Worm (Caenorhabditis elegans): Measurements from ENCODE around the gene mig-17.

The mig-17 gene

DNA sequence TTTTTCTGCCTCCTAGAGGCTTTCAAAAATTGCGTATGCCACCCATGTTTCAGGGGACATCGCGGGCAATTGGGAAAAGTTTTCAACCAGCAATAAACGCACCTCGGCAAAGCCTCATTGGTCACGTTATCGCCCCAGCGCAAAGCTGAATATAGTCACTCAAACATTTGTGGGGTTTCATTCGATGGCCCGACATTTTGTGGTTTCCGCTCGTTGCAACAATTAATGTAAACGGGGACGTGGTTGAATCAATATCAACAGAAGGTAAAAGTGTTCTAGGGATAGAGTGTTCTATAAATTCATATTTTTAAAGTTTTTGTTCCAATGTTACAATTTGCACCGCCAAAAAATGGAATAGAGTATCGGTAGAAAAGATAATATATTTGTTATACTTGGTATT lies 41.8 kb downstream of the mig-17 start:
- TF ChIP-seq unc-62 (GFP tag; optimal IDR thresholded peaks at IDR 0.05), result no peak

DNA sequence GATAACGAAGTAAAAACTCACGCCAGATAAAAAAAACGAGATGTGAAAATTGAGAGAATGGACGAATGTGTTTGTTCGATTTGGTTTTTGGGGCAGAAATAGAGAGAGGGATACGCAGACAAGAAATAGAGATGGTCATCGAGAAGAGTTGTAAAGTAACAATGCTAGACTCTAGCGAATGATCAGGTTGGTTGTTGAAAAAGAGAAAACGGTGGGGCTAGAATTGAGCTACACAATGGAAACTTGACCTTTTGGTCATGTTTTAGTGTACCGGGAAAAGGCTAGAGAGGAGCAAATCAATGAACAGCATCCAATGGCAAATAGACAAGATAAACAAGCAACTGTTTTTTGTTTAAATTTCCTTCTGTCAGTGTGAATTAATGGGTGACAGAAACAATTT lies 43.9 kb downstream of the mig-17 start, which contains the start of gene dhs-19:
TSS of gene dhs-19 (minus strand) at position 101 of the 400 bp plus-strand sequence.
- no peak for TF ChIP-seq unc-62 (GFP tag; optimal IDR thresholded peaks at IDR 0.05)

DNA sequence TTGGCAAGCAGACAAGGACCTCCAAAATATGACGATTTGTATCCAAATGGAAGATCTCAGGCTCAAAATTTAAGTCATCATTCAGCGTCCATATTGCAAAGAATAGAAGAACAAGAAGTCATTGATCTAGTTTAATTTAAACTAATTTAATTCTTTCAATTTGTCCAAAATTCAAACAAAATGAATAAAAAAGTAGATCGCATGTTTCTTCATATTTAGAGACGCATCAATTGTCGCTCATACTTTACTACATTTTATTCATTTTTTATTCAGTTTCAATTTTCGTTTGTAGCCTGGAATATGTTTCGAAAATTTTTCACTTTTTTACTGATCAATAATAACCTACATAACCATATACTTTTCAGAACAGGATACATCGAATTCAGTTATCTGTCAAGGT lies 46.0 kb downstream of the mig-17 start, which contains the start of gene T11F9.21:
TSS of gene T11F9.21 (plus strand) at position 301 of the 400 bp plus-strand sequence.
- no peak for TF ChIP-seq unc-62 (GFP tag; optimal IDR thresholded peaks at IDR 0.05)

DNA sequence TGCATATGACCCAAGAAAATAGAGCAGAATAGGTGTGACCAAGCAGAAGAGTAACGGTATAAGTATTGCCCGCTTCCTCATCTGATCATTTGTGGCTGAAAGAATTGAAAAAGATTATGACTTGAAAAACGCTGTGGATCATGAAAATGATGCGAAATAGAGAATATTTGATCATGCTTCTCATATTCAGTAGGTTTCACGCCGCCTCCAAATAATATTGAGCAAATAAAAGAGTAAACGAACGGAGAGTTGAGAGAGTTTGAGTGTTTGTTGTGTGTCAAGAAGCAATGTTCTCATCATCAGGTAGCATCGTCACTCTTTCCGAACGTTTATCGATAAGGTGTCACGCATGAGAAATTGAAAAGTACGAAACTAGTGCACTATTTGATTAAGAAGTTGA lies 49.8 kb downstream of the mig-17 start, which contains the start of gene htrl-1:
TSS of gene htrl-1 (minus strand) at position 101 of the 400 bp plus-strand sequence.
- TF ChIP-seq unc-62 (GFP tag; optimal IDR thresholded peaks at IDR 0.05), result no peak

DNA sequence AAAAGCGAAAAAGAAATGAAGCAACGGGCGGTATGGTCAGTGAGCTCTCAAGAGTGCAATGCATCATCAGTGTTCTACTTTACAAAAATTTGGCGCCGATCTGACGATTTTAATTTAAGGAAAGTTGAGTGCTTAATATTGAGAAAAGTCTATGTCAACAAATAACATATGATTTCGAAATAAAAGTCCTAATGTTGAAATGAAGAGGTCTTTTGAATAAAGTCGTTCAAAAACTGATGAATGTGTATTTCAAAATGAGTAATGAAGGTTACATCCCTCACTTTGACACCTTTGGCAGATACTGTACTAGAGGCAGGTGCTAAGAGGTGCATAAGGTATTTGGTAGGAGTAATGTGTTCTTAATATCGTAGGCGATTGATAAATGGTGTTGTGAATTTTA lies 51.0 kb downstream of the mig-17 start:
- TF ChIP-seq unc-62 (GFP tag; optimal IDR thresholded peaks at IDR 0.05), result no peak
